Fruit fly (Drosophila melanogaster) whole organism, embryonic: ENCODE results near the gene Nse1.

Source experiments
- ATbp ChIP-seq: fragments of 200-800 bp; sonication (Bioruptor generic); optimal IDR thresholded peaks from 2 replicates; lab custom pipeline; 2017; ENCODE audit warnings: missing biosample characterization, mild to moderate bottlenecking, missing genetic modification characterization, missing genetic modification reagents
- Ada2b ChIP-seq: fragments of 200-800 bp; sonication (Bioruptor generic); IDR thresholded peaks from 2 replicates; pipeline ENCODE4 v1.3.6; 2022; ENCODE audit warnings: missing biosample characterization, missing genetic modification characterization
- Adf1 ChIP-seq: fragments of 200-800 bp; sonication (Bioruptor generic); IDR thresholded peaks from 2 replicates; pipeline ENCODE4 v1.3.6; 2022; ENCODE audit warnings: missing biosample characterization, missing genetic modification characterization
- Asciz ChIP-seq: fragments of 200-800 bp; sonication (Bioruptor generic); optimal IDR thresholded peaks from 2 replicates; lab custom pipeline; 2017; ENCODE audit warnings: missing biosample characterization, mild to moderate bottlenecking, missing genetic modification characterization, missing genetic modification reagents
- Bgb ChIP-seq: fragments of 200-800 bp; sonication (Bioruptor generic); IDR thresholded peaks from 2 replicates; pipeline ENCODE4 v1.3.6; 2022; ENCODE audit warnings: missing biosample characterization, missing genetic modification characterization; ENCODE audit not compliant: partially characterized antibody
- Bteb2 ChIP-seq: fragments of 200-800 bp; sonication (Bioruptor generic); optimal IDR thresholded peaks from 2 replicates; lab custom pipeline; 2016; ENCODE audit warnings: missing biosample characterization, missing genetic modification characterization
- CG11398 ChIP-seq: fragments of 200-800 bp; sonication (Bioruptor generic); optimal IDR thresholded peaks from 2 replicates; lab custom pipeline; 2016; ENCODE audit warnings: missing biosample characterization, missing genetic modification characterization
- CG12299 ChIP-seq: fragments of 200-800 bp; sonication (Bioruptor generic); optimal IDR thresholded peaks from 2 replicates; lab custom pipeline; 2018; ENCODE audit warnings: missing biosample characterization, mild to moderate bottlenecking, missing genetic modification characterization
- CG13287 ChIP-seq: fragments of 200-800 bp; sonication (Bioruptor generic); IDR thresholded peaks from 2 replicates; pipeline ENCODE4 v1.3.6; 2022; ENCODE audit warnings: missing biosample characterization, missing genetic modification characterization; ENCODE audit not compliant: partially characterized antibody
- CG14441 ChIP-seq: fragments of 200-800 bp; sonication (Bioruptor generic); IDR thresholded peaks from 2 replicates; pipeline ENCODE4 v1.3.6; 2022; ENCODE audit warnings: missing biosample characterization, missing genetic modification characterization
- CG15479 ChIP-seq: fragments of 200-800 bp; sonication (Bioruptor generic); optimal IDR thresholded peaks from 3 replicates; lab custom pipeline; 2019; ENCODE audit warnings: missing biosample characterization, mild to moderate bottlenecking, missing genetic modification characterization, moderate library complexity
- CG17385 ChIP-seq: fragments of 200-800 bp; sonication (Bioruptor generic); optimal IDR thresholded peaks from 3 replicates; lab custom pipeline; 2018; ENCODE audit warnings: missing biosample characterization, mild to moderate bottlenecking, missing genetic modification characterization
- CG2129 ChIP-seq: fragments of 200-800 bp; sonication (Bioruptor generic); IDR thresholded peaks from 2 replicates; pipeline ENCODE4 v1.3.6; 2022; ENCODE audit warnings: missing biosample characterization, missing genetic modification characterization; ENCODE audit not compliant: partially characterized antibody
- CG2712 ChIP-seq: fragments of 200-800 bp; optimal IDR thresholded peaks from 3 replicates; lab custom pipeline; 2019; ENCODE audit warnings: missing biosample characterization, mild to moderate bottlenecking, missing genetic modification characterization, moderate library complexity
- CG3163 ChIP-seq: fragments of 200-800 bp; sonication (Bioruptor generic); optimal IDR thresholded peaks from 3 replicates; lab custom pipeline; 2016; ENCODE audit warnings: missing biosample characterization, missing genetic modification characterization
- CG34376 ChIP-seq: fragments of 200-800 bp; sonication (Bioruptor generic); optimal IDR thresholded peaks from 2 replicates; lab custom pipeline; 2018; ENCODE audit warnings: missing biosample characterization, mild to moderate bottlenecking, missing genetic modification characterization
- CG3847 ChIP-seq: fragments of 200-800 bp; sonication (Bioruptor generic); IDR thresholded peaks from 2 replicates; pipeline ENCODE4 v1.3.6; 2022; ENCODE audit warnings: missing biosample characterization, missing genetic modification characterization
- CG6272 ChIP-seq: fragments of 200-800 bp; sonication (Bioruptor generic); IDR thresholded peaks from 2 replicates; pipeline ENCODE4 v1.3.6; 2022; ENCODE audit warnings: missing biosample characterization, missing genetic modification characterization
- CG6689 ChIP-seq: fragments of 200-800 bp; sonication (Bioruptor generic); IDR thresholded peaks from 2 replicates; pipeline ENCODE4 v1.3.6; 2022; ENCODE audit warnings: missing biosample characterization, missing genetic modification characterization
- CG7963 ChIP-seq: fragments of 200-800 bp; sonication (Bioruptor generic); IDR thresholded peaks from 3 replicates; pipeline ENCODE4 v1.3.6; 2022; ENCODE audit warnings: missing biosample characterization, missing genetic modification characterization; ENCODE audit not compliant: partially characterized antibody
- CG9215 ChIP-seq: fragments of 200-800 bp; sonication (Bioruptor generic); IDR thresholded peaks from 2 replicates; pipeline ENCODE4 v1.3.6; 2022; ENCODE audit warnings: missing biosample characterization, missing genetic modification characterization
- CoRest ChIP-seq: fragments of 200-800 bp; sonication (Bioruptor generic); optimal IDR thresholded peaks from 3 replicates; lab custom pipeline; 2018; ENCODE audit warnings: missing biosample characterization, mild to moderate bottlenecking, missing genetic modification characterization, moderate library complexity
- Dek ChIP-seq: fragments of 200-800 bp; sonication (Bioruptor generic); optimal IDR thresholded peaks from 3 replicates; lab custom pipeline; 2019; ENCODE audit warnings: missing biosample characterization, mild to moderate bottlenecking, missing genetic modification characterization, moderate library complexity
- Dip2 ChIP-seq: fragments of 200-800 bp; sonication (Bioruptor generic); IDR thresholded peaks from 2 replicates; pipeline ENCODE4 v1.3.6; 2022; ENCODE audit warnings: missing biosample characterization, missing genetic modification characterization
- Eip74EF ChIP-seq, 2 experiments: fragments of 200-800 bp in 1 of 2; fragments of >200 bp in 1 of 2; sonication (Bioruptor generic) in 1 of 2; optimal IDR thresholded peaks; 2 replicates each; lab custom pipeline; 2017 to 2019; ENCODE audit warnings: missing biosample characterization in 2 of 2, missing genetic modification characterization in 2 of 2, mild to moderate bottlenecking in 1 of 2, moderate library complexity in 1 of 2
- Fer3 ChIP-seq: fragments of 200-800 bp; sonication (Bioruptor generic); optimal IDR thresholded peaks from 2 replicates; lab custom pipeline; 2018; ENCODE audit warnings: missing biosample characterization, mild to moderate bottlenecking, missing genetic modification characterization, moderate library complexity
- HmgZ ChIP-seq: fragments of 200-800 bp; sonication (Bioruptor generic); optimal IDR thresholded peaks from 2 replicates; lab custom pipeline; 2018; ENCODE audit warnings: missing biosample characterization, mild to moderate bottlenecking, missing genetic modification characterization
- Hsf ChIP-seq: fragments of 200-800 bp; sonication (Bioruptor generic); optimal IDR thresholded peaks from 3 replicates; lab custom pipeline; 2016; ENCODE audit warnings: missing biosample characterization, missing genetic modification characterization
- Mes4 ChIP-seq: fragments of 200-800 bp; sonication (Bioruptor generic); optimal IDR thresholded peaks from 2 replicates; lab custom pipeline; 2016; ENCODE audit warnings: missing biosample characterization, missing genetic modification characterization
- Mrtf ChIP-seq: fragments of 200-800 bp; sonication (Bioruptor generic); IDR thresholded peaks from 3 replicates; pipeline ENCODE4 v1.3.6; 2022; ENCODE audit warnings: missing biosample characterization, missing genetic modification characterization
- Nf-YB ChIP-seq: fragments of 200-800 bp; sonication (Bioruptor generic); optimal IDR thresholded peaks from 3 replicates; lab custom pipeline; 2019; ENCODE audit warnings: missing biosample characterization, mild to moderate bottlenecking, missing genetic modification characterization, moderate library complexity
- Pdp1 ChIP-seq, 2 experiments: fragments of 200-800 bp; sonication (Bioruptor generic); optimal IDR thresholded peaks; 3 replicates each; lab custom pipeline; 2016; ENCODE audit warnings: missing biosample characterization in 2 of 2, missing genetic modification characterization in 2 of 2, mild to moderate bottlenecking in 1 of 2, moderate library complexity in 1 of 2
- amos ChIP-seq: fragments of 200-800 bp; sonication (Bioruptor generic); IDR thresholded peaks from 2 replicates; pipeline ENCODE4 v1.3.6; 2022; ENCODE audit warnings: missing biosample characterization, missing genetic modification characterization; ENCODE audit not compliant: partially characterized antibody
- az2 ChIP-seq: fragments of 200-800 bp; sonication (Bioruptor generic); optimal IDR thresholded peaks from 3 replicates; lab custom pipeline; 2016; ENCODE audit warnings: missing biosample characterization, missing genetic modification characterization
- bbx ChIP-seq: fragments of 200-800 bp; sonication (Bioruptor generic); IDR thresholded peaks from 2 replicates; pipeline ENCODE4 v1.3.6; 2022; ENCODE audit warnings: missing biosample characterization, missing genetic modification characterization; ENCODE audit not compliant: partially characterized antibody
- cwo ChIP-seq: fragments of 200-800 bp; sonication (Bioruptor generic); optimal IDR thresholded peaks from 3 replicates; lab custom pipeline; 2017; ENCODE audit warnings: missing biosample characterization, missing genetic modification characterization, mild to moderate bottlenecking, moderate library complexity, missing genetic modification reagents
- hbn ChIP-seq: fragments of 200-800 bp; sonication (Bioruptor generic); IDR thresholded peaks from 2 replicates; pipeline ENCODE4 v1.3.6; 2022; ENCODE audit warnings: missing biosample characterization, missing genetic modification characterization; ENCODE audit not compliant: partially characterized antibody
- hkb ChIP-seq, 2 experiments: fragments of 200-800 bp in 1 of 2; fragments of >200 bp in 1 of 2; sonication (Bioruptor generic) in 1 of 2; IDR thresholded peaks in 1 of 2; optimal IDR thresholded peaks in 1 of 2; 2 replicates each; pipeline versions ENCODE4 v1.3.6 to Lab custom; 2017 to 2022; ENCODE audit warnings: missing biosample characterization in 1 of 2, missing genetic modification characterization in 1 of 2
- kni ChIP-seq: fragments of 200-800 bp; sonication (Bioruptor generic); optimal IDR thresholded peaks from 3 replicates; lab custom pipeline; 2017; ENCODE audit warnings: mild to moderate bottlenecking, missing biosample characterization, missing genetic modification reagents, missing genetic modification characterization
- lbe ChIP-seq: fragments of 200-800 bp; sonication (Bioruptor generic); optimal IDR thresholded peaks from 2 replicates; lab custom pipeline; 2016; ENCODE audit warnings: missing biosample characterization, mild to moderate bottlenecking, missing genetic modification characterization
- nerfin-1 ChIP-seq: fragments of 200-800 bp; sonication (Bioruptor generic); optimal IDR thresholded peaks from 3 replicates; lab custom pipeline; 2019; ENCODE audit warnings: missing biosample characterization, mild to moderate bottlenecking, missing genetic modification characterization, moderate library complexity
- pita ChIP-seq: fragments of 200-800 bp; sonication (Bioruptor generic); optimal IDR thresholded peaks from 2 replicates; lab custom pipeline; 2017; ENCODE audit warnings: missing biosample characterization, mild to moderate bottlenecking, missing genetic modification characterization
- pzg ChIP-seq: fragments of 200-800 bp; sonication (Bioruptor generic); optimal IDR thresholded peaks from 3 replicates; lab custom pipeline; 2018; ENCODE audit warnings: missing biosample characterization, mild to moderate bottlenecking, missing genetic modification characterization, moderate library complexity
- rib ChIP-seq: fragments of 200-800 bp; sonication (Bioruptor generic); IDR thresholded peaks from 2 replicates; pipeline ENCODE4 v1.3.6; 2022; ENCODE audit warnings: missing biosample characterization, missing genetic modification characterization
- row ChIP-seq: fragments of 200-800 bp; sonication (Bioruptor generic); IDR thresholded peaks from 3 replicates; pipeline ENCODE4 v1.3.6; 2022; ENCODE audit warnings: missing biosample characterization, missing genetic modification characterization
- so ChIP-seq: fragments of 200-800 bp; sonication (Bioruptor generic); IDR thresholded peaks from 3 replicates; pipeline ENCODE4 v1.3.6; 2022; ENCODE audit warnings: missing biosample characterization, missing genetic modification characterization
- zfh1 ChIP-seq: fragments of 200-800 bp; sonication (Bioruptor generic); IDR thresholded peaks from 3 replicates; pipeline ENCODE4 v1.3.6; 2022; ENCODE audit warnings: missing biosample characterization, missing genetic modification characterization

Nse1 gene

dm6 chr2L:6667719-6668325 is 9.6 kb downstream of the Nse1 start, which contains the start of gene Galt (continued):
- TF ChIP-seq CG9215, result no peak
- TF ChIP-seq Bteb2 (GFP tag; lab: Kevin White, UChicago), result peak; percentile 2
- TF ChIP-seq pita, result no peak
- TF ChIP-seq CG15479, result peak; percentile 59
- TF ChIP-seq CG3847 (GFP tag; lab: Robert Waterston, UW), result no peak
- TF ChIP-seq CG6689 (GFP tag; lab: Robert Waterston, UW), result no peak
- TF ChIP-seq Dek (tag; lab: Kevin White, UChicago), result peak; percentile 4
- peak; percentile 10; the same call in 1 of the 2 replicates for TF ChIP-seq amos
- TF ChIP-seq Adf1 (GFP tag; lab: Robert Waterston, UW), result peak; percentile 41; the same call in 1 of the 2 replicates
- TF ChIP-seq CG6272 (GFP tag; lab: Robert Waterston, UW), result peak; percentile 21; the same call in 1 of the 2 replicates
- TF ChIP-seq Ada2b (GFP tag; lab: Robert Waterston, UW), result peak; percentile 21; the same call in 1 of the 2 replicates
- TF ChIP-seq bbx, result peak; percentile 47; the same call in 1 of the 2 replicates
- no peak for TF ChIP-seq Dip2 (GFP tag; lab: Robert Waterston, UW)
- peak; percentile 31 for TF ChIP-seq CG17385 (GFP tag; lab: Kevin White, UChicago)
- no peak for TF ChIP-seq Mes4 (GFP tag; lab: Kevin White, UChicago)
- TF ChIP-seq CG11398 (GFP tag; lab: Kevin White, UChicago), result no peak
- peak in 1 of 2 experiments; percentile 24 for TF ChIP-seq Eip74EF (GFP tag; optimal IDR thresholded peaks at IDR 0.05; lab: Kevin White, UChicago)
- no peak for TF ChIP-seq zfh1 (GFP tag; lab: Robert Waterston, UW)
- TF ChIP-seq cwo, result peak; percentile 38
- TF ChIP-seq CG14441 (GFP tag; lab: Robert Waterston, UW), result no peak
- TF ChIP-seq az2 (GFP tag; lab: Kevin White, UChicago), result peak; percentile 18
- TF ChIP-seq CG3163 (GFP tag; lab: Kevin White, UChicago), result peak; percentile 61
- TF ChIP-seq CoRest, result peak; percentile 48
- peak; percentile 78 for TF ChIP-seq row (GFP tag; lab: Robert Waterston, UW)
- TF ChIP-seq HmgZ, result peak; percentile 19
- TF ChIP-seq CG2129 (GFP tag; lab: Robert Waterston, UW), result no peak
- TF ChIP-seq CG34376, result peak; percentile 90
- no peak for TF ChIP-seq so (GFP tag; lab: Robert Waterston, UW)
- peak; percentile 57 for TF ChIP-seq kni (GFP tag; lab: Kevin White, UChicago)
- TF ChIP-seq ATbp (GFP tag; lab: Kevin White, UChicago), result no peak
- TF ChIP-seq lbe (GFP tag; lab: Kevin White, UChicago), result peak; percentile 19
- peak; percentile 2 for TF ChIP-seq Fer3 (tag; lab: Kevin White, UChicago)
- peak; percentile 69 for TF ChIP-seq CG2712
- no peak for TF ChIP-seq Mrtf (GFP tag; lab: Robert Waterston, UW)
- TF ChIP-seq pzg (GFP tag; lab: Kevin White, UChicago), result peak; percentile 33
- TF ChIP-seq nerfin-1 (tag; lab: Kevin White, UChicago), result peak; percentile 93
- TF ChIP-seq CG7963 (GFP tag; lab: Robert Waterston, UW), result peak; percentile 61; the same call in 1 of the 3 replicates
- peak; percentile 6 for TF ChIP-seq Asciz
- peak; percentile 56 for TF ChIP-seq CG12299 (tag; lab: Kevin White, UChicago)
- peak; percentile 14 for TF ChIP-seq Nf-YB (GFP tag; lab: Kevin White, UChicago)
- TF ChIP-seq Bgb (GFP tag; lab: Robert Waterston, UW), result peak; percentile 64; the same call in 1 of the 2 replicates
- peak in 1 of 2 experiments; percentile 25 for TF ChIP-seq Pdp1 (GFP tag; optimal IDR thresholded peaks at IDR 0.05; lab: Kevin White, UChicago)
- TF ChIP-seq hbn, result peak; percentile 37; the same call in 1 of the 2 replicates
- peak; percentile 81 for TF ChIP-seq CG13287 (GFP tag; lab: Robert Waterston, UW)
- TF ChIP-seq hkb (optimal IDR thresholded peaks at IDR 0.05; lab: Kevin White, UChicago), result no peak
- peak; percentile 30 for TF ChIP-seq hkb (GFP tag; IDR thresholded peaks at IDR 0.05; lab: Robert Waterston, UW)
- TF ChIP-seq rib (GFP tag; lab: Robert Waterston, UW), result no peak
- TF ChIP-seq Hsf (GFP tag; lab: Kevin White, UChicago), result no peak
